Worm (Caenorhabditis elegans) whole organism, late embryonic: ENCODE measurements around the gene Y41C4A.21.
"Not testable (repeated sequence)": the region's sequence is repeated elsewhere in the genome, so short reads cannot be mapped to it uniquely, and the experiment has no call there.

Source experiments
- C38D4.7 ChIP-seq: fragments of 200-800 bp; sonication (Bioruptor generic); optimal IDR thresholded peaks from 2 replicates; lab custom pipeline; 2018; ENCODE audit warnings: mild to moderate bottlenecking, missing genetic modification characterization, moderate library complexity, missing compliant biosample characterization
- F13H6.1 ChIP-seq: sonication (generic microtip); optimal IDR thresholded peaks from 2 replicates; lab custom pipeline; 2016; ENCODE audit warnings: missing genetic modification characterization, missing compliant biosample characterization
- K02D7.2 ChIP-seq: sonication (generic microtip); optimal IDR thresholded peaks from 2 replicates; lab custom pipeline; 2017; ENCODE audit warnings: mild to moderate bottlenecking, missing genetic modification characterization, missing compliant biosample characterization
- K09A11.1 ChIP-seq: sonication (generic microtip); optimal IDR thresholded peaks from 2 replicates; lab custom pipeline; 2017; ENCODE audit warnings: antibody characterized with exemption, mild to moderate bottlenecking, missing genetic modification characterization, missing compliant biosample characterization; ENCODE audit not compliant: insufficient read depth
- Y22D7AL.16 ChIP-seq: sonication (generic microtip); optimal IDR thresholded peaks from 2 replicates; lab custom pipeline; 2016; ENCODE audit warnings: missing genetic modification characterization, missing compliant biosample characterization
- ceh-18 ChIP-seq: sonication (generic microtip); optimal IDR thresholded peaks from 2 replicates; lab custom pipeline; 2016; ENCODE audit warnings: missing genetic modification characterization, missing compliant biosample characterization
- ceh-2 ChIP-seq: sonication (generic microtip); optimal IDR thresholded peaks from 2 replicates; lab custom pipeline; 2016; ENCODE audit warnings: missing genotype, missing genetic modification characterization, missing compliant biosample characterization
- ceh-22 ChIP-seq: sonication (generic microtip); optimal IDR thresholded peaks from 2 replicates; lab custom pipeline; 2017; ENCODE audit warnings: missing biosample characterization, missing genetic modification characterization
- ceh-24 ChIP-seq: sonication (generic microtip); optimal IDR thresholded peaks from 2 replicates; lab custom pipeline; 2016; ENCODE audit warnings: mild to moderate bottlenecking, missing genetic modification characterization, missing compliant biosample characterization
- elt-2 ChIP-seq: sonication (generic microtip); optimal IDR thresholded peaks from 2 replicates; lab custom pipeline; 2016; ENCODE audit warnings: missing genetic modification reagents, missing genetic modification characterization, missing compliant biosample characterization
- eyg-1 ChIP-seq: sonication (generic microtip); optimal IDR thresholded peaks from 2 replicates; lab custom pipeline; 2016; ENCODE audit warnings: missing genotype, missing genetic modification characterization, missing compliant biosample characterization
- fax-1 ChIP-seq: sonication (generic microtip); optimal IDR thresholded peaks from 2 replicates; lab custom pipeline; 2016; ENCODE audit warnings: missing genotype, missing genetic modification characterization, missing compliant biosample characterization
- hlh-13 ChIP-seq: fragments of 200-800 bp; sonication (Bioruptor generic); optimal IDR thresholded peaks from 2 replicates; lab custom pipeline; 2018; ENCODE audit warnings: mild to moderate bottlenecking, missing genetic modification characterization, missing compliant biosample characterization
- hlh-30 ChIP-seq: sonication (generic microtip); optimal IDR thresholded peaks from 2 replicates; lab custom pipeline; 2017; ENCODE audit warnings: antibody characterized with exemption, missing genetic modification characterization, missing compliant biosample characterization; ENCODE audit not compliant: insufficient read depth
- hlh-6 ChIP-seq: sonication (generic microtip); optimal IDR thresholded peaks from 2 replicates; lab custom pipeline; 2016; ENCODE audit warnings: missing genotype, missing genetic modification characterization, missing compliant biosample characterization
- hlh-8 ChIP-seq: sonication (generic microtip); optimal IDR thresholded peaks from 2 replicates; lab custom pipeline; 2016; ENCODE audit warnings: missing genotype, missing genetic modification characterization, missing compliant biosample characterization
- nfya-1 ChIP-seq: sonication (generic microtip); optimal IDR thresholded peaks from 2 replicates; lab custom pipeline; 2017; ENCODE audit warnings: missing genetic modification characterization, mild to moderate bottlenecking, missing compliant biosample characterization, antibody characterized with exemption, moderate library complexity
- nhr-232 ChIP-seq: sonication (generic microtip); optimal IDR thresholded peaks from 2 replicates; lab custom pipeline; 2016; ENCODE audit warnings: missing genetic modification characterization, missing compliant biosample characterization
- npax-4 ChIP-seq: sonication (generic microtip); optimal IDR thresholded peaks from 2 replicates; lab custom pipeline; 2016; ENCODE audit warnings: missing genetic modification characterization, missing compliant biosample characterization
- pag-3 ChIP-seq: sonication (generic microtip); optimal IDR thresholded peaks from 2 replicates; lab custom pipeline; 2016; ENCODE audit warnings: missing compliant biosample characterization, missing genetic modification characterization, borderline replicate concordance
- pqm-1 ChIP-seq: sonication (generic microtip); optimal IDR thresholded peaks from 2 replicates; lab custom pipeline; 2016; ENCODE audit warnings: missing genetic modification characterization, missing compliant biosample characterization
- ref-2 ChIP-seq: sonication (generic microtip); optimal IDR thresholded peaks from 2 replicates; lab custom pipeline; 2016; ENCODE audit warnings: missing genetic modification characterization, missing compliant biosample characterization
- rnt-1 ChIP-seq: sonication (generic microtip); optimal IDR thresholded peaks from 2 replicates; lab custom pipeline; 2016; ENCODE audit warnings: missing genetic modification characterization, missing compliant biosample characterization
- sox-4 ChIP-seq: sonication (generic microtip); optimal IDR thresholded peaks from 2 replicates; lab custom pipeline; 2017; ENCODE audit warnings: mild to moderate bottlenecking, missing genetic modification characterization, inconsistent platforms, missing compliant biosample characterization
- tbx-2 ChIP-seq: sonication (generic microtip); optimal IDR thresholded peaks from 2 replicates; lab custom pipeline; 2016; ENCODE audit warnings: missing genetic modification characterization, missing compliant biosample characterization
- tbx-7 ChIP-seq: sonication (generic microtip); optimal IDR thresholded peaks from 2 replicates; lab custom pipeline; 2016; ENCODE audit warnings: missing genotype, missing genetic modification characterization, missing compliant biosample characterization
- unc-55 ChIP-seq: sonication (generic microtip); optimal IDR thresholded peaks from 2 replicates; lab custom pipeline; 2017; ENCODE audit warnings: missing biosample characterization, missing genetic modification reagents, missing genetic modification characterization
- zip-5 ChIP-seq: sonication (generic microtip); optimal IDR thresholded peaks from 2 replicates; lab custom pipeline; 2016; ENCODE audit warnings: missing genetic modification characterization, missing compliant biosample characterization
- ztf-16 ChIP-seq: sonication (generic microtip); optimal IDR thresholded peaks from 2 replicates; lab custom pipeline; 2017; ENCODE audit warnings: missing genetic modification characterization, missing compliant biosample characterization

Gene Y41C4A.21

DNA sequence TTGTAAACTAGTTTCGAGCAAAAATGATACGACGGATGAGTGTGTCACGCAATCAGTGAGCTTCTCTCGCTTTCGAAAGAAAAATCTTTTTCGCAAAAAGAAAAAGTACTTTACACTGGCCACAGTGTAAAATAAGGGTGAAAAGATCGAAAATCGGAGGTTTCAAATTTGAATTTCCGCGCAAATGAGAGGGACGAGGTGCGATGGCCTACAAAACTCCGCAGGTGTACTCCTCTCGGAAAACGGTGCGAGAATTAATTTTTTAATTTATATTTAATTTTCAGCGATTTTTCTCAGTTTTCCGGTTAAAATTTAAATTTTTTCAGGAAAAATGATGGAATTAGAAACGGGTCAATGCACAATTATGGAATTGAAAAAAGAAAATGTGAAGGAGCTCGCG is 14.6 kb downstream of the Y41C4A.21 start, which contains the start of gene mrt-2 (continued):
- TF ChIP-seq unc-55 (GFP tag; lab: Kevin White, UChicago) (peak; percentile 6), hlh-8 (tag; lab: Kevin White, UChicago) (peak; percentile 77), tbx-7 (peak; percentile 86), eyg-1 (peak; percentile 26), nhr-232 (tag; lab: Kevin White, UChicago) (no peak)
- TF ChIP-seq, all 69 proteins: peak for 25

DNA sequence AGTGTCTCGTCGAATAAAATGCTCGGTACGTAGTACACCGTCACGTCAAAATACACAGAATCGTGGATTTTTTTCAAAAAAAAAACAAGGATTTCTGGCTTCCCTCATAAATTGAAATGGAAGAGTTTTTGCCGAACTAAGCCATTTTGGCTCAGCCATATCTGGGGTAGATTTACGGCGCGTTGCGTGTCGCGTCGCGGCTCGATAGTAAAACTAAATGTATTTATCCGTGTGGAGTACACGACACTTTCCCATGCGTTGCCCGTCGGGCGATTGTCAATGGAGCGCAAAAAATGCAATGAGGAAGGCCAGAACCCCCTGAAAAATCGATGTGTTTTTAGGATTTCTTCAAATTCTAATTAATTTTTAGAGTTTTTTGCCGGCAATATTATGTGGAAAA is 18.1 kb downstream of the Y41C4A.21 start:
- TF ChIP-seq npax-4 (no peak), K09A11.1 (tag; lab: Kevin White, UChicago) (no peak), C38D4.7 (GFP tag; lab: Kevin White, UChicago) (no peak)

ce11 chrIII:11750817-11751216 is 18.7 kb downstream of the Y41C4A.21 start:
- TF ChIP-seq hlh-6 (no peak), elt-2 (tag; lab: Kevin White, UChicago) (no peak), tbx-2 (tag; lab: Kevin White, UChicago) (no peak), ceh-2 (tag; lab: Kevin White, UChicago) (no peak), K02D7.2 (no peak), F13H6.1 (tag; lab: Kevin White, UChicago) (no peak), zip-5 (no peak), pqm-1 (tag; lab: Kevin White, UChicago) (no peak), ztf-16 (no peak), ceh-24 (tag; lab: Kevin White, UChicago) (no peak), Y22D7AL.16 (no peak), rnt-1 (tag; lab: Kevin White, UChicago) (no peak), pag-3 (tag; lab: Kevin White, UChicago) (no peak)

ce11 chrIII:11757892-11758291 is 25.7 kb downstream of the Y41C4A.21 start:
- no peak for TF ChIP-seq hlh-30 (tag; lab: Kevin White, UChicago)
- no peak for TF ChIP-seq sox-4 (tag; lab: Kevin White, UChicago)
- no peak for TF ChIP-seq pqm-1 (tag; lab: Kevin White, UChicago)
- no peak for TF ChIP-seq ceh-18 (tag; lab: Kevin White, UChicago)
- TF ChIP-seq Y22D7AL.16: no peak
- TF ChIP-seq, all 69 proteins: peak for 0

DNA sequence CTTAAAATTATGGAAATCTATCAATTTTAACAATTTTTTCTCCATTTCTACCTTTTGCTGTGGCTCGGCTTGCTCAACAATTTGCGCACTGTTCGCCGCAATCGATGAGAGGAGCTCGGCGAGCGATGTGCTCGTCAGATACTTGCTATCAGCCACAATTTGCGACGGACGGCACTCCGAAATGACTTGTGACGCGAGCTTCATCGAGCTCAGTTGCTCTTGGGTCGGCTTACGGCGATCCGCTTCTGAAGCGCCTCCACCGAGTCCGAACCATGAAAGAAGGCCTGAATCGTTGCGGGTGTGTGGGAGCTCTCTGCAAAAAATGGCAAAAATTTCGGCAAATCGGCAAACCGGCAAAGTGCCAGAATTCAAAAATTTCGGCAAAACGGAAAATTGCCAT is 28.5 kb downstream of the Y41C4A.21 start:
- no peak for TF ChIP-seq ceh-22
- TF ChIP-seq hlh-13 (GFP tag; lab: Kevin White, UChicago): no peak
- TF ChIP-seq fax-1 (tag; lab: Kevin White, UChicago): no peak
- TF ChIP-seq, all 69 proteins: peak for 0

ce11 chrIII:11773581-11773980 is 41.4 kb downstream of the Y41C4A.21 start, which contains the start of gene gbf-1:
Gene gbf-1 (minus strand): TSS chrIII:11773681.
- not testable (repeated sequence) for TF ChIP-seq pqm-1, ref-2, nhr-232 (tag; lab: Kevin White, UChicago)

- TF ChIP-seq hlh-30 (tag; lab: Kevin White, UChicago) (peak; percentile 93), nfya-1 (peak; percentile 8), zip-5 (no peak)
Measured at ce11 chrIII:11774508-11775000, 42.4 kb downstream of the Y41C4A.21 start, which contains the start of gene immp-1. Gene immp-1 (plus strand): TSS chrIII:11774950.
